Worm (Caenorhabditis elegans): ENCODE data around the gene T10B5.4.
A peak's percentile ranks its signal among the peaks of the same experiment; 100 is the strongest.

- peak; percentile 67; the same call in 1 of the 2 replicates for TF ChIP-seq tab-1 (GFP tag; IDR thresholded peaks at IDR 0.05)
- no peak for TF ChIP-seq cog-1 (tag; optimal IDR thresholded peaks at IDR 0.05)
Measured at ce11 chrV:1821287-1821686, 50.3 kb downstream of the T10B5.4 start, which contains the start of the genes gly-7 and mrpl-39.

Data from whole organism, midembryonic.